Worm (Caenorhabditis elegans): ENCODE results near the gene sel-8.

The sel-8 gene

DNA sequence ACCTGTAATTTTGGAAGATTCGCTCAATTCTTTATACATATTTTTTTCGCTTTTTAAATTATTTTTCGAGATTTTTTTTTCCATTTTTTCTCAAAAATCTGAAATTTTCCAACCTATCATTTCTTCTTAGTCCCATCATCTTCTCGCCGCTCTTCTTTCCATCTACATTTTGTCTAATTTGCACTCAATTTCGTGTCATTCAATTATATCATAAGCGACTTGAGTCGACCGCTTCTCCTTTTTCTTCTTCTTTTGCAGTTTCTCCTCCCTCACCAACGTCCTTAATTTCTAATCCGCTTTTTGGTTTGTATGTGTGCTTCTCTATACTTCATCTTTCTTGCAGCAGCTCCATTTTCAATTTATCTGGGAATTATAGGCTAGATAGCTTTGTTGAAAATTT is 38.8 kb downstream of the sel-8 start:
- TF ChIP-seq snpc-4 (GFP tag; optimal IDR thresholded peaks at IDR 0.05) = no peak
- no peak for TF ChIP-seq snpc-4 (tag; optimal IDR thresholded peaks at IDR 0.05)
- no peak for TF ChIP-seq xnd-1 (tag; optimal IDR thresholded peaks at IDR 0.05)
- TF ChIP-seq F57C9.4 (tag; optimal IDR thresholded peaks at IDR 0.05) = no peak
- TF ChIP-seq lag-1 (GFP tag; IDR thresholded peaks at IDR 0.05) = no peak
- TF ChIP-seq ceh-100 (GFP tag; IDR thresholded peaks at IDR 0.05) = no peak
- no peak for TF ChIP-seq mes-4 (tag; optimal IDR thresholded peaks at IDR 0.05)
- no peak for TF ChIP-seq F33H1.4 (GFP tag; IDR thresholded peaks at IDR 0.05)
- TF ChIP-seq ets-4 (GFP tag; optimal IDR thresholded peaks at IDR 0.05) = no peak
- TF ChIP-seq pha-4 (tag; optimal IDR thresholded peaks at IDR 0.05) = no peak
- no peak for TF ChIP-seq egrh-3 (GFP tag; IDR thresholded peaks at IDR 0.05)
- TF ChIP-seq C17E4.6 (GFP tag; IDR thresholded peaks at IDR 0.05) = no peak
- no peak for TF ChIP-seq fkh-3 (tag; optimal IDR thresholded peaks at IDR 0.05)
- no peak for TF ChIP-seq Y95B8A.8 (GFP tag; IDR thresholded peaks at IDR 0.05)
- TF ChIP-seq snpc-1.3 (tag; optimal IDR thresholded peaks at IDR 0.05; ENCODE audit: insufficient read depth) = no peak
- TF ChIP-seq lin-40 (tag; optimal IDR thresholded peaks at IDR 0.05) = no peak
- TF ChIP-seq mcd-1 (GFP tag; IDR thresholded peaks at IDR 0.05) = no peak
- TF ChIP-seq let-607 (tag; optimal IDR thresholded peaks at IDR 0.05) = no peak
- TF ChIP-seq zfh-2 (GFP tag; conservative IDR thresholded peaks at IDR 0.05) = no peak
- no peak for TF ChIP-seq attf-5 (GFP tag; optimal IDR thresholded peaks at IDR 0.05)

DNA sequence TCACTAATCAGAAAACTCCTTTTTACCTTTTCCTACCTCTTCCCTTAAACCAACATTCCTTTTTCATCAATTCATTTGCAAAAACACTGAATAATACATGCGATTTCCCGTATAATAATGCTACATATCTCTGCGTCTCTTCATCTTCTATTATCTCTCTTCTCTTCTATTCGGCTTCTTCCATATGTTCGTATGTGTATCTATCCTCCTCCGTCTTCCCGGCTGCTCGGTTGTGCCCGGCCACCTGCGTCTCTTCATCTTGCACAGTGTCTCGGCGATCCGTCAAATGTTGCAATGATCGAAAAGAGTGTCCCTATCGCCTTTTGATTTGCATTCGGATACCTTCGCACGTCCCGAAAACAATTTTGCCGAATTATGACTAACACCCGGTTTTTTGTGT is 43.6 kb downstream of the sel-8 start:
- TF ChIP-seq mes-4 (tag; optimal IDR thresholded peaks at IDR 0.05) = no peak
- peak; percentile 88 for TF ChIP-seq hmg-1.2 (GFP tag; IDR thresholded peaks at IDR 0.05)
- 0 out of 2 replicates have a peak, but pooled peaks have one; percentile 16 for TF ChIP-seq zfh-2 (GFP tag; conservative IDR thresholded peaks at IDR 0.05)

DNA sequence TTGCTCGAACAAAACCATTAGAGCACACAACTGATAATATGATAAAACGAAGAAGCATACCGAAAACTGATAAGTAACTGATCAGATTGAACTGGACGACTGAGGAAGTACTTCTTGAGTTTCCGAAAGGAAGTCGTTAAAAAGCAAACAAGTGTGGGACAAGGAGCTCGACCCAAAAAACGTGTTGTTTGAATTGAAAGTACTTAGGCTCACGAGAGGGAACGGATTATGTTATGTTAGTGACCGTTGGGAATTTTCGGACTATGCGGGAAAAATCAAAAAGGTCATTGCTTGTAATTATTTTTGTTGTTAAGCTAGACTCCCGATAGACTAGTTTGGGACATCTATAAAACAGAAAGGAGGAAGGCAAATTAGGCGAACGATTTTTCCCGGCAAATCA is 45.3 kb downstream of the sel-8 start, which contains the start of gene C48D5.3:
C48D5.3 (minus strand) TSS at position 101 of the 400 bp plus-strand sequence.
- TF ChIP-seq rec-8 (tag; optimal IDR thresholded peaks at IDR 0.05) (no peak), madf-10 (tag; optimal IDR thresholded peaks at IDR 0.05) (no peak), egrh-3 (GFP tag; IDR thresholded peaks at IDR 0.05) (no peak), B0336.3 (GFP tag; IDR thresholded peaks at IDR 0.05) (no peak), Y79H2A.3 (GFP tag; conservative IDR thresholded peaks at IDR 0.05) (no peak), C17E4.6 (GFP tag; IDR thresholded peaks at IDR 0.05) (no peak), ztf-18 (tag; optimal IDR thresholded peaks at IDR 0.05) (no peak), lin-54 (GFP tag; optimal IDR thresholded peaks at IDR 0.05) (no peak), Y95B8A.8 (GFP tag; IDR thresholded peaks at IDR 0.05) (no peak), hrde-1 (tag; optimal IDR thresholded peaks at IDR 0.05; ENCODE audit: borderline replicate concordance) (no peak), F33H1.4 (GFP tag; IDR thresholded peaks at IDR 0.05) (no peak)

DNA sequence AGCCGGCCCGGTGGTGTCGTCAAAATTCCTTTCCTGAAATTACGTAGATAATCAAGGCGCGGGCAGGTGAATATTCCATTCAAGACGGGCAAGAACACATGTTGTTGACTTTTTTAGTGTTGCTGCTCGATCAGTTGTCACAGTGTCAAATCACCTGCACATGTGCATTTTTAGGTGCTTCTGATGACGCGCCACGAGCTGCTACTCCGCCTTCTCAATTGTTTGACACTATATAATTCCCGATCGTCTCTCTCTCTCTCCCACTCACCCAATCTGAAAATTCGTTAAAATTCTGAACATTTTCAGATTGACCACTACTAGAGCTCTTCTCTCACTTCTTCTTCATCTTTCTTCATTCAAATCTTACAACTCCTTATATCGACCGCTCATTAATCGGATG is 53.7 kb downstream of the sel-8 start, which contains the start of gene nhr-6:
nhr-6 (plus strand) TSS at position 301 of the 400 bp plus-strand sequence.
- TF ChIP-seq gei-17 (GFP tag; optimal IDR thresholded peaks at IDR 0.05) (no peak), snpc-1.3 (tag; optimal IDR thresholded peaks at IDR 0.05; ENCODE audit: insufficient read depth) (no peak)

DNA sequence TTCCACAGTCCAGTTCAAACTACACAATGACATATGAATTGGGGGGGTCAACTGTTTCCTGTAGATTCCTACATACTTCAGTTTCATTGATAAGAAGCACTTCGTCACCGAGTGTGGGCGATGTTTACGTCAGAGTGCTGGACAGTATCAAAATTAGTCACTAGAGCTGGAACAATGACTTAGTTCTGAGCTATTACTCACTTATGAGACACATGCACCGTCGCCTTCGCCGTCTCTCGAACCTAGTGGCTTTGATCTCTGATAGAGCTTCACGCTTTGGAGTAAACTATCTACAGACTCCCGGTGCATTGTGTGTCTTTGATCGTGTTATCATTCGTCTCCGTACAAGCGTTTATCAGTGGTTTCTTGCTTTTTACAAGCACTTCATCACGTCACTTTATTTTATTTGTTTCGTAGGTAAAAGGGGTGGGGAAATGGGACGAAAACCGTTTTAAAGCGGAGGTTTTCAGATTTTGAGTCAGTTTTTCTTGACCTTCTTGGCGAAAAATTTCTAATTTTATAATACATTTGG is 55.5 kb downstream of the sel-8 start:
- no peak for TF ChIP-seq somi-1 (GFP tag; optimal IDR thresholded peaks at IDR 0.05)
- TF ChIP-seq D2030.7 (GFP tag; IDR thresholded peaks at IDR 0.05) = no peak
- no peak for TF ChIP-seq T07F8.4 (tag; optimal IDR thresholded peaks at IDR 0.05)
- peak; percentile 78 for TF ChIP-seq nhr-80 (tag; optimal IDR thresholded peaks at IDR 0.05)
- TF ChIP-seq ztf-26 (tag; optimal IDR thresholded peaks at IDR 0.05) = no peak
- TF ChIP-seq ztf-6 (GFP tag; IDR thresholded peaks at IDR 0.05) = no peak
- peak; percentile 47 for TF ChIP-seq atf-7 (tag; optimal IDR thresholded peaks at IDR 0.05)
- peak; percentile 61 for TF ChIP-seq dox-1 (GFP tag; IDR thresholded peaks at IDR 0.05)
- no peak for TF ChIP-seq Y53F4B.3 (GFP tag; IDR thresholded peaks at IDR 0.05)
- no peak for TF ChIP-seq rpc-1 (optimal IDR thresholded peaks at IDR 0.05)
- no peak for TF ChIP-seq rpc-1 (tag; optimal IDR thresholded peaks at IDR 0.05)
- TF ChIP-seq rec-8 (tag; optimal IDR thresholded peaks at IDR 0.05) = no peak
- TF ChIP-seq T26A5.8 (tag; optimal IDR thresholded peaks at IDR 0.05) = no peak

Measured in whole organism, young adult.